Worm (Caenorhabditis elegans): ENCODE results near the gene clik-2.

Gene clik-2

ce11 chrX:7661628-7662027, 27.4 kb downstream of the clik-2 start (continued):
- TF ChIP-seq lin-13 (GFP tag; optimal IDR thresholded peaks at IDR 0.05) (peak; percentile 27), dmd-9 (GFP tag; IDR thresholded peaks at IDR 0.05) (no peak), mes-2 (tag; optimal IDR thresholded peaks at IDR 0.05; ENCODE audit: poor library complexity, severe bottlenecking) (peak; percentile 72)

- TF ChIP-seq skn-1 (tag; optimal IDR thresholded peaks at IDR 0.05) = no peak
- no peak for TF ChIP-seq aly-2 (tag; optimal IDR thresholded peaks at IDR 0.05)
- TF ChIP-seq daf-16 (GFP tag; optimal IDR thresholded peaks at IDR 0.05) = no peak
- TF ChIP-seq daf-16 (tag; optimal IDR thresholded peaks at IDR 0.05) = peak; percentile 91
- peak; percentile 7; the same call in 1 of the 2 replicates for TF ChIP-seq hmg-1.1 (GFP tag; IDR thresholded peaks at IDR 0.05)
- peak; percentile 100 for TF ChIP-seq aha-1 (tag)
- peak in 1 of 2 experiments; percentile 83 for TF ChIP-seq unc-62 (GFP tag; optimal IDR thresholded peaks at IDR 0.05 in 1 of 2)
- no peak for TF ChIP-seq unc-62 (tag; optimal IDR thresholded peaks at IDR 0.05)
- TF ChIP-seq ztf-11 (tag; optimal IDR thresholded peaks at IDR 0.05) = no peak
- TF ChIP-seq ztf-7 (tag; optimal IDR thresholded peaks at IDR 0.05) = peak; percentile 29
- TF ChIP-seq mdl-1 (tag; optimal IDR thresholded peaks at IDR 0.05) = peak in 1 of 2 experiments; percentile 27
- TF ChIP-seq hif-1 (tag; optimal IDR thresholded peaks at IDR 0.05) = peak; percentile 71 to 99
Measured at ce11 chrX:7660919-7661557, 28.0 kb downstream of the clik-2 start, which contains the start of gene pcca-1. TSS of gene pcca-1 (minus strand) at chrX:7660986.

- TF ChIP-seq T20F7.1 (GFP tag; optimal IDR thresholded peaks at IDR 0.05) = no peak
- no peak for TF ChIP-seq lin-1 (GFP tag; IDR thresholded peaks at IDR 0.05)
- TF ChIP-seq zfp-2 (tag; optimal IDR thresholded peaks at IDR 0.05) = no peak
- TF ChIP-seq skn-1 (tag; optimal IDR thresholded peaks at IDR 0.05) = no peak
- TF ChIP-seq lin-38 (GFP tag; IDR thresholded peaks at IDR 0.05) = no peak
- TF ChIP-seq nhr-77 (tag; optimal IDR thresholded peaks at IDR 0.05) = no peak
- TF ChIP-seq hif-1 (tag; optimal IDR thresholded peaks at IDR 0.05) = no peak
- TF ChIP-seq F26F4.8 (GFP tag; conservative IDR thresholded peaks at IDR 0.05) = no peak
- TF ChIP-seq dmd-8 (GFP tag; IDR thresholded peaks at IDR 0.05) = no peak
- no peak for TF ChIP-seq pha-4 (GFP tag; IDR thresholded peaks at IDR 0.05)
- TF ChIP-seq pha-4 (tag; optimal IDR thresholded peaks at IDR 0.05) = no peak
- TF ChIP-seq zfp-3 (GFP tag; conservative IDR thresholded peaks at IDR 0.05) = no peak
- no peak for TF ChIP-seq saeg-2 (GFP tag; IDR thresholded peaks at IDR 0.05)
- TF ChIP-seq mxl-3 (GFP tag; optimal IDR thresholded peaks at IDR 0.05) = peak; percentile 15
- peak; percentile 3 for TF ChIP-seq mep-1 (tag; optimal IDR thresholded peaks at IDR 0.05)
- no peak for TF ChIP-seq nhr-6 (tag; optimal IDR thresholded peaks at IDR 0.05)
- TF ChIP-seq ceh-44 (GFP tag; IDR thresholded peaks at IDR 0.05) = no peak
- TF ChIP-seq ztf-11 (tag; optimal IDR thresholded peaks at IDR 0.05) = no peak
- TF ChIP-seq fkh-10 (GFP tag; optimal IDR thresholded peaks at IDR 0.05) = no peak
- TF ChIP-seq pqm-1 (tag; optimal IDR thresholded peaks at IDR 0.05) = no peak
- no peak for TF ChIP-seq set-16 (GFP tag; IDR thresholded peaks at IDR 0.05)
- TF ChIP-seq lin-15B (tag; optimal IDR thresholded peaks at IDR 0.05) = no peak
- no peak for TF ChIP-seq attf-4 (tag; optimal IDR thresholded peaks at IDR 0.05)
- TF ChIP-seq nhr-102 (tag; optimal IDR thresholded peaks at IDR 0.05) = no peak
- TF ChIP-seq egl-43 (GFP tag; IDR thresholded peaks at IDR 0.05) = no peak
- no peak for TF ChIP-seq ama-1 (optimal IDR thresholded peaks at IDR 0.05)
- no peak for TF ChIP-seq cey-2 (tag; optimal IDR thresholded peaks at IDR 0.05; ENCODE audit: borderline replicate concordance, insufficient read depth)
- no peak for TF ChIP-seq gei-8 (GFP tag; optimal IDR thresholded peaks at IDR 0.05)
- TF ChIP-seq F37D6.2 (tag; optimal IDR thresholded peaks at IDR 0.05) = no peak
- TF ChIP-seq lir-3 (tag; optimal IDR thresholded peaks at IDR 0.05) = no peak
- no peak for TF ChIP-seq lin-13 (GFP tag; optimal IDR thresholded peaks at IDR 0.05)
- peak in 1 of 2 experiments; percentile 24 for TF ChIP-seq lsy-2 (tag; optimal IDR thresholded peaks at IDR 0.05)
- no peak for TF ChIP-seq lin-29 (GFP tag; IDR thresholded peaks at IDR 0.05)
- no peak for TF ChIP-seq snpc-4 (tag; optimal IDR thresholded peaks at IDR 0.05)
- no peak for TF ChIP-seq vab-7 (GFP tag; IDR thresholded peaks at IDR 0.05)
Measured at ce11 chrX:7659591-7660433, 29.2 kb downstream of the clik-2 start.

All from whole organism, L4 larva.